Worm (Caenorhabditis elegans) whole organism, late embryonic: ENCODE results near the gene dmsr-16.
A peak's percentile ranks its signal among the peaks of the same experiment; 100 is the strongest.

Source experiments
- ama-1 ChIP-seq: fragments of 150-350 bp; optimal IDR thresholded peaks from 2 replicates; lab custom pipeline; 2014
- ceh-18 ChIP-seq: sonication (generic microtip); optimal IDR thresholded peaks from 2 replicates; lab custom pipeline; 2016; ENCODE audit warnings: missing genetic modification characterization, missing compliant biosample characterization
- ceh-48 ChIP-seq: sonication (generic microtip); optimal IDR thresholded peaks from 2 replicates; lab custom pipeline; 2016; ENCODE audit warnings: missing genetic modification characterization, inconsistent platforms, missing compliant biosample characterization
- eyg-1 ChIP-seq: sonication (generic microtip); optimal IDR thresholded peaks from 2 replicates; lab custom pipeline; 2016; ENCODE audit warnings: missing genotype, missing genetic modification characterization, missing compliant biosample characterization
- fax-1 ChIP-seq: sonication (generic microtip); optimal IDR thresholded peaks from 2 replicates; lab custom pipeline; 2016; ENCODE audit warnings: missing genotype, missing genetic modification characterization, missing compliant biosample characterization
- gmeb-2 ChIP-seq: sonication (generic microtip); optimal IDR thresholded peaks from 2 replicates; lab custom pipeline; 2016; ENCODE audit warnings: missing genetic modification characterization, inconsistent platforms, missing compliant biosample characterization
- hlh-6 ChIP-seq: sonication (generic microtip); optimal IDR thresholded peaks from 2 replicates; lab custom pipeline; 2016; ENCODE audit warnings: missing genotype, missing genetic modification characterization, missing compliant biosample characterization
- nfya-1 ChIP-seq: sonication (generic microtip); optimal IDR thresholded peaks from 2 replicates; lab custom pipeline; 2017; ENCODE audit warnings: missing genetic modification characterization, mild to moderate bottlenecking, missing compliant biosample characterization, antibody characterized with exemption, moderate library complexity
- pax-1 ChIP-seq: fragments of 150-350 bp; optimal IDR thresholded peaks from 2 replicates; lab custom pipeline; 2014; ENCODE audit warnings: missing biosample characterization, missing genetic modification characterization
- pha-4 ChIP-seq: fragments of 150-350 bp; optimal IDR thresholded peaks from 2 replicates; lab custom pipeline; 2018; ENCODE audit warnings: missing biosample characterization, missing genetic modification reagents, missing genetic modification characterization
- pqm-1 ChIP-seq: sonication (generic microtip); optimal IDR thresholded peaks from 2 replicates; lab custom pipeline; 2016; ENCODE audit warnings: missing genetic modification characterization, missing compliant biosample characterization
- ref-2 ChIP-seq: sonication (generic microtip); optimal IDR thresholded peaks from 2 replicates; lab custom pipeline; 2016; ENCODE audit warnings: missing genetic modification characterization, missing compliant biosample characterization
- tbx-2 ChIP-seq: sonication (generic microtip); optimal IDR thresholded peaks from 2 replicates; lab custom pipeline; 2016; ENCODE audit warnings: missing genetic modification characterization, missing compliant biosample characterization
- ztf-16 ChIP-seq: sonication (generic microtip); optimal IDR thresholded peaks from 2 replicates; lab custom pipeline; 2017; ENCODE audit warnings: missing genetic modification characterization, missing compliant biosample characterization

DNA sequence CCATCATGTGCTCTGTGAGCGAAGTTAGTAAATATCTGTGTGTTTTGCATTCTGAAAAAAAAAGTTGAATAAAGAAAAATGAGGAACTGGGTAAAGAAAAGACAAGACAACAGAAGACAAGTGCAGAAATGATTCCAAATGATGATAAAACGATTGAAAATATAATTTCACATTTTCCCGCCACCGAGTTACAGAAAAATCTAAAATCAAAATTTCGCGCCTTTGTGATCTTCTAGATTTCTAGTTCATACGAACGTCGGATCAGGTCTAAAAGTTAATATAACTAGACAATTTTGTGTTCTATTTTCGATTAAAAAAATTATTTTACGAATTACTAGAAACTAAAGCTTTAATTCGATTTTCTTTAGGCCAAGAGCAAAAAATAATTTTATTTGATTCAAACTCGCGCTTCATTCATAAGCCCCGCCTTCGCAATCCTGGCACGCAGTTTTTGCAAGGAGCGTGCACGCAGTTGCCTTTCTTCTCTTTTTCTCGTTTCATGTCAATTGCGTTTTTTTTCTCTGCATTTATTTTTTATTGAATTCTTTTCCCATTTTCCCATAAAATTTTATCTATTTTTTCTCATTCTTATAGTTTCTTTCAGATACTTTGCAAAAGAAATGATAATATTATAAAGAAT is 23.9 kb downstream of the dmsr-16 start, which contains the start of the genes spn-4 and spe-39:
- TF ChIP-seq pax-1 (tag; lab: Kevin White, UChicago) (peak; percentile 64), ztf-16 (tag; lab: Kevin White, UChicago) (peak; percentile 29), pqm-1 (no peak), fax-1 (tag; lab: Kevin White, UChicago) (peak; percentile 7), nfya-1 (tag; lab: Kevin White, UChicago) (peak; percentile 74), ama-1 (lab: Kevin White, UChicago) (no peak), pha-4 (no peak), ceh-48 (tag; lab: Kevin White, UChicago) (no peak), eyg-1 (no peak), ceh-18 (tag; lab: Kevin White, UChicago) (no peak), ref-2 (peak; percentile 16), gmeb-2 (no peak), hlh-6 (tag; lab: Kevin White, UChicago) (no peak), tbx-2 (peak; percentile 48)
